Worm (Caenorhabditis elegans) whole organism, L1 larva: ENCODE data around the gene mig-39.

ENCODE experiments used
- C16A3.4 ChIP-seq: fragments of 150-350 bp; optimal IDR thresholded peaks from 2 replicates; lab custom pipeline; 2014; ENCODE audit warnings: missing biosample characterization, missing genetic modification characterization
- F16B12.6 ChIP-seq: fragments of 150-350 bp; optimal IDR thresholded peaks from 2 replicates; lab custom pipeline; 2014; ENCODE audit warnings: missing biosample characterization, missing genetic modification characterization
- aly-2 ChIP-seq: fragments of 150-350 bp; optimal IDR thresholded peaks from 2 replicates; lab custom pipeline; 2014; ENCODE audit warnings: missing biosample characterization, missing genetic modification characterization
- ama-1 ChIP-seq: fragments of 150-350 bp; optimal IDR thresholded peaks from 2 replicates; lab custom pipeline; 2014
- ceh-63 ChIP-seq: fragments of 200-800 bp; sonication (Bioruptor generic); optimal IDR thresholded peaks from 2 replicates; lab custom pipeline; 2018; ENCODE audit warnings: mild to moderate bottlenecking, missing genetic modification characterization, missing compliant biosample characterization
- ces-1 ChIP-seq: fragments of 150-350 bp; optimal IDR thresholded peaks from 2 replicates; lab custom pipeline; 2014; ENCODE audit warnings: missing biosample characterization, missing genetic modification reagents, missing genetic modification characterization
- dpl-1 ChIP-seq, 3 experiments: fragments of 150-350 bp in 2 of 3; sonication (generic microtip) in 1 of 3; optimal IDR thresholded peaks; 2 replicates each; lab custom pipeline; 2014 to 2017; ENCODE audit warnings: missing biosample characterization in 3 of 3, missing genetic modification characterization in 3 of 3, missing genetic modification reagents in 3 of 3
- efl-1 ChIP-seq, 4 experiments: fragments of 150-350 bp; optimal IDR thresholded peaks in 3 of 4; peaks in 1 of 4; 1 replicate in 1 of 4; 2 replicates in 3 of 4; lab custom pipeline; 2014; ENCODE audit warnings: missing biosample characterization in 2 of 4, missing genetic modification characterization in 2 of 4, missing genetic modification reagents in 2 of 4
- egl-13 ChIP-seq: sonication (generic microtip); optimal IDR thresholded peaks from 2 replicates; lab custom pipeline; 2016; ENCODE audit warnings: missing genotype, missing genetic modification reagents, missing genetic modification characterization, missing compliant biosample characterization
- elt-2 ChIP-seq: sonication (generic microtip); optimal IDR thresholded peaks from 2 replicates; lab custom pipeline; 2016; ENCODE audit warnings: missing genetic modification characterization, mild to moderate bottlenecking, inconsistent platforms, missing compliant biosample characterization, missing genetic modification reagents
- elt-3 ChIP-seq, 6 experiments: fragments of 150-350 bp in 1 of 6; sonication (generic microtip); optimal IDR thresholded peaks; 2 replicates each; lab custom pipeline; 2017 to 2018; ENCODE audit warnings: missing biosample characterization in 6 of 6, missing genetic modification characterization in 6 of 6, inconsistent platforms in 1 of 6
- fkh-8 ChIP-seq: sonication (generic microtip); optimal IDR thresholded peaks from 2 replicates; lab custom pipeline; 2016; ENCODE audit warnings: mild to moderate bottlenecking, missing genetic modification characterization, missing compliant biosample characterization
- grh-1 ChIP-seq: fragments of 200-800 bp; sonication (Bioruptor generic); IDR thresholded peaks from 2 replicates; pipeline ENCODE4 v1.3.6; 2022; ENCODE audit warnings: missing genetic modification reagents, missing genetic modification characterization, missing compliant biosample characterization
- hpl-2 ChIP-seq: fragments of 150-350 bp; optimal IDR thresholded peaks from 2 replicates; lab custom pipeline; 2014; ENCODE audit warnings: missing biosample characterization, missing genetic modification reagents, missing genetic modification characterization
- isw-1 ChIP-seq: fragments of 200-800 bp; sonication (Bioruptor generic); IDR thresholded peaks from 2 replicates; pipeline ENCODE4 v1.3.6; 2022; ENCODE audit warnings: missing genetic modification characterization, missing compliant biosample characterization
- lsy-2 ChIP-seq, 2 experiments: fragments of 150-350 bp; optimal IDR thresholded peaks; 2 replicates each; lab custom pipeline; 2014; ENCODE audit warnings: missing biosample characterization in 2 of 2, missing genetic modification characterization in 2 of 2
- mab-9 ChIP-seq: fragments of 200-800 bp; sonication (Bioruptor generic); IDR thresholded peaks from 2 replicates; pipeline ENCODE4 v1.3.6; 2022; ENCODE audit warnings: missing genetic modification reagents, missing genetic modification characterization, missing compliant biosample characterization
- mdl-1 ChIP-seq, 2 experiments: fragments of 150-350 bp; optimal IDR thresholded peaks; 2 replicates each; lab custom pipeline; 2014 to 2017; ENCODE audit warnings: missing biosample characterization in 2 of 2, missing genetic modification characterization in 2 of 2, inconsistent platforms in 1 of 2
- mef-2 ChIP-seq: fragments of 150-350 bp; optimal IDR thresholded peaks from 2 replicates; lab custom pipeline; 2014; ENCODE audit warnings: missing biosample characterization, missing genetic modification characterization
- nhr-12 ChIP-seq: sonication (generic microtip); optimal IDR thresholded peaks from 2 replicates; lab custom pipeline; 2017; ENCODE audit warnings: missing biosample characterization, missing genetic modification characterization
- nhr-20 ChIP-seq: sonication (generic microtip); optimal IDR thresholded peaks from 2 replicates; lab custom pipeline; 2016; ENCODE audit warnings: mild to moderate bottlenecking, missing genetic modification characterization, missing compliant biosample characterization
- nhr-28 ChIP-seq: fragments of 150-350 bp; optimal IDR thresholded peaks from 2 replicates; lab custom pipeline; 2014; ENCODE audit warnings: missing biosample characterization, missing genetic modification characterization
- nhr-71 ChIP-seq: sonication (generic microtip); optimal IDR thresholded peaks from 2 replicates; lab custom pipeline; 2016; ENCODE audit warnings: mild to moderate bottlenecking, missing genetic modification characterization, moderate library complexity, missing compliant biosample characterization
- nhr-76 ChIP-seq: sonication (generic microtip); optimal IDR thresholded peaks from 2 replicates; lab custom pipeline; 2017; ENCODE audit warnings: missing biosample characterization, missing genetic modification characterization
- nhr-77 ChIP-seq: fragments of 150-350 bp; optimal IDR thresholded peaks from 2 replicates; lab custom pipeline; 2014; ENCODE audit warnings: missing biosample characterization, missing genetic modification characterization
- pax-3 ChIP-seq: fragments of 200-800 bp; sonication (Bioruptor generic); optimal IDR thresholded peaks from 2 replicates; lab custom pipeline; 2018; ENCODE audit warnings: mild to moderate bottlenecking, missing genetic modification characterization, moderate library complexity, missing compliant biosample characterization
- pqm-1 ChIP-seq: sonication (generic microtip); optimal IDR thresholded peaks from 3 replicates; lab custom pipeline; 2017; ENCODE audit warnings: missing biosample characterization, missing genetic modification characterization
- rnt-1 ChIP-seq: sonication (generic microtip); optimal IDR thresholded peaks from 2 replicates; lab custom pipeline; 2016; ENCODE audit warnings: mild to moderate bottlenecking, missing genetic modification characterization, moderate library complexity, missing compliant biosample characterization
- sptf-1 ChIP-seq: fragments of 150-350 bp; optimal IDR thresholded peaks from 2 replicates; lab custom pipeline; 2014; ENCODE audit warnings: missing biosample characterization, missing genetic modification characterization
- swsn-7 ChIP-seq: sonication (generic microtip); optimal IDR thresholded peaks from 2 replicates; lab custom pipeline; 2016; ENCODE audit warnings: missing genetic modification characterization, missing compliant biosample characterization
- tbx-2 ChIP-seq: sonication (generic microtip); optimal IDR thresholded peaks from 2 replicates; lab custom pipeline; 2016; ENCODE audit warnings: missing genetic modification characterization, missing compliant biosample characterization
- tlp-1 ChIP-seq: fragments of 150-350 bp; optimal IDR thresholded peaks from 2 replicates; lab custom pipeline; 2014; ENCODE audit warnings: missing biosample characterization, missing genetic modification characterization
- unc-62 ChIP-seq: fragments of 150-350 bp; optimal IDR thresholded peaks from 2 replicates; lab custom pipeline; 2014; ENCODE audit warnings: missing biosample characterization, missing genetic modification reagents, missing genetic modification characterization
- xbp-1 ChIP-seq: sonication (generic microtip); optimal IDR thresholded peaks from 2 replicates; lab custom pipeline; 2016; ENCODE audit warnings: missing genetic modification characterization, missing compliant biosample characterization
- zag-1 ChIP-seq: fragments of 150-350 bp; optimal IDR thresholded peaks from 2 replicates; lab custom pipeline; 2014; ENCODE audit warnings: missing biosample characterization, missing genetic modification characterization
- ztf-11 ChIP-seq, 2 experiments: sonication (generic microtip); optimal IDR thresholded peaks; 2 replicates each; lab custom pipeline; 2016 to 2017; ENCODE audit warnings: missing genetic modification characterization in 2 of 2, missing biosample characterization in 1 of 2, missing compliant biosample characterization in 1 of 2

mig-39 gene

DNA sequence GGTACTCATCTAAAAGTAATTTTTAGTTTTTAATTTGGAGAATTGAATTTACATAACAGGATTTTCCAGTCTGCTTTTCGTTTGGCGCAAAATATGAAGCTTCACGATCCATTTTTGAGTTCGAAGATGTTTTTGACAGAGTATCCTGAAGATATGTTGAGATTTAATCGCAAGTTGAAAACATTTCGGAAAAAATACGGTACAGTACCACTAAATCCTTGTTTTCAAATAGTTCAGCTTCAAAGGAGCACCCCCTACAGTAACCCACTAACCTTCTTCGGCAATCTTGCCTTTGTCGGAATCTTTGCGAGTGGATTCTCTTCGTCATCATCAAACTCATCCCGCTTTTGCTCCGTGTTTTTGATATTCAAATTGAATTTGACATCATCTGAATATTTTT is 52.2 kb downstream of the mig-39 start:
- TF ChIP-seq elt-2 (tag; lab: Kevin White, UChicago): no peak
- TF ChIP-seq unc-62 (GFP tag; lab: Kevin White, UChicago): no peak
- TF ChIP-seq aly-2 (tag; lab: Kevin White, UChicago): peak; percentile 34
- TF ChIP-seq efl-1 (optimal IDR thresholded peaks at IDR 0.05; lab: Kevin White, UChicago): no peak
- TF ChIP-seq efl-1 (GFP tag; optimal IDR thresholded peaks at IDR 0.05 in 1 of 2; lab: Kevin White, UChicago): peak in 1 of 2 experiments; percentile 44
- TF ChIP-seq zag-1: no peak

DNA sequence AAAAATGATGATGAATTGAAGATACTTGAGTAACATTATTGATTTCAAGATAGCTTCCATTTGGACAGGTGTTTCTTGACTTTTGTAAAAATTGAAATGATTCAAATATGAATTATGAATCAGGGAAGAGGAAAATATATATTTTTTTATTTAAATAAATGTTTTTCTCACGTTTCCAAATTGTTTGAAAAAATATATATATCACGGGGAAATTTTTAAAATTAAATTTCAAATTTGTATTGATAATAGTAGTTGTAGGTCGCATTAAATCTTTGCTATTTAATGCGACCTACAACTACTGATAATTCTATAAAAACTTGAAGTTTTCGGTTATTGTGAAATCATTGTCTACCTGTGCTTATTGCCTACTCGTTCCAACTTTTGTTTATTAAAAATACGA is 53.1 kb downstream of the mig-39 start, which contains the start of gene ZC21.8:
Gene ZC21.8 (minus strand): TSS at position 101 of the 400 bp plus-strand sequence.
- TF ChIP-seq mdl-1 (tag; optimal IDR thresholded peaks at IDR 0.05; lab: Kevin White, UChicago) (no peak), hpl-2 (GFP tag; lab: Kevin White, UChicago) (no peak), pqm-1 (tag; lab: Kevin White, UChicago) (no peak), mef-2 (no peak), sptf-1 (no peak), tbx-2 (tag; lab: Kevin White, UChicago) (no peak), ama-1 (lab: Kevin White, UChicago) (no peak), xbp-1 (tag; lab: Kevin White, UChicago) (no peak), isw-1 (GFP tag; lab: Robert Waterston, UW) (no peak), nhr-28 (tag; lab: Kevin White, UChicago) (no peak)

DNA sequence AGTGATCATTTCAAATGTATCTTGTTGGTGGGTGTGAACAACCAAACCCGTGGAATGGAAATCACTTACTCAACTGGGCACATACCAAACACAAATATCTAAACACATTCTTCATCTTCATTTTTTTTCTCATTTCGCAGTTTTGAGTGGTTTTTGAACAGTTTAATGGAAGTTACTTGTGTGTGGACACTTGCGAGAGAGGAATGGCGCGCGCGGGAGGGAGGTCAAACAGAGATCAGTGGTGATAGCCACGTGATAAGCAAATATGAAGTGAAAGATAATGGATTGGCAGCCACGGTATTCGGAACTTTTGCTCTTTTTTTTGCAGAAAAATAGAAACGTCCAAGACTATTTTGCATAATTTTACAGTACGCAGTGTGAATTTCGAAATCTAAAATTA is 53.8 kb downstream of the mig-39 start:
- peak; percentile 52 for TF ChIP-seq tbx-2 (tag; lab: Kevin White, UChicago)
- no peak for TF ChIP-seq tlp-1 (tag; lab: Kevin White, UChicago)
- no peak for TF ChIP-seq unc-62 (GFP tag; lab: Kevin White, UChicago)
- TF ChIP-seq ces-1 (GFP tag; lab: Kevin White, UChicago): no peak
- TF ChIP-seq zag-1: no peak
- TF ChIP-seq nhr-77 (tag; lab: Kevin White, UChicago): peak; percentile 54
- TF ChIP-seq mdl-1 (tag; optimal IDR thresholded peaks at IDR 0.05; lab: Kevin White, UChicago): peak in 1 of 2 experiments; percentile 2
- TF ChIP-seq efl-1 (optimal IDR thresholded peaks at IDR 0.05; lab: Kevin White, UChicago): no peak
- TF ChIP-seq efl-1 (GFP tag; optimal IDR thresholded peaks at IDR 0.05 in 1 of 2; lab: Kevin White, UChicago): peak in 1 of 2 experiments; percentile 82
- no peak for TF ChIP-seq C16A3.4 (tag; lab: Kevin White, UChicago)
- TF ChIP-seq nhr-71 (tag; lab: Kevin White, UChicago): peak; percentile 11
- TF ChIP-seq ztf-11 (tag; optimal IDR thresholded peaks at IDR 0.05; lab: Kevin White, UChicago): no peak

DNA sequence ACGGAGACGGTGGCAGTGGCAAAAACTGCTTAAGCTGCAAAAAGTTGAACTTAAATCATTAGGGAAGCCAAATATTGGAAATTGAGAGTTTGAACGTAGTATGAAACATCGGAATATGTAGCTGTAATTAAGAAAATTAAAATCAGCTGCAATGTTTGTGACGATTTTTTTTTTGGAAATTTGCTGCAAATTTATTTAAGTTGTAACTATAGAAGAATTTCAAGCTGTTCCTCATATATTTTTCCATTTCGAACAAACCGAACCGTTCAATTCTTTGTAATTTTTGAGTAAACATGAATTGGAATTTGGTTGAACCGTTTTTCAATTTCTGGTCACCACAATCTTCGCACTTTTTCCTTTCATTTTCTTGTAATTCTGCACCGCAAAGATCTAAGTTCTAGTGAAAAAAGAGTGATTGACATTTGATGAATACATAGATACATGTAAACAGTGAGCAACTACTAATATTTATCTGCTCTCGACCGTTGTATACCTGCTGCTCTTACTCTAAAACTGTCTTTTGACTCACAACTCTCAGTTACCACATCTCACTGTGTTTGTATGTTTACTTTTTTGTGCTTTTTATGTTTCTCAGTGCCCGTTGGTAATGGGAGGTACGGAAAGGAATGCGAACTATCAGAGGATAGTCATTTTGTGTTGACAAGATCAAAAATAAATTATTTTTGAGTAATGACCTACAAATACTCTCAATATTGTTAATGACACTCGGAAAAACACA is 55.0 kb downstream of the mig-39 start:
- TF ChIP-seq elt-2 (tag; lab: Kevin White, UChicago): no peak
- no peak for TF ChIP-seq nhr-76
- TF ChIP-seq lsy-2 (tag; optimal IDR thresholded peaks at IDR 0.05; lab: Kevin White, UChicago): no peak
- no peak for TF ChIP-seq mab-9 (GFP tag; lab: Robert Waterston, UW)
- no peak for TF ChIP-seq nhr-12 (tag; lab: Kevin White, UChicago)
- TF ChIP-seq zag-1: no peak
- TF ChIP-seq nhr-77 (tag; lab: Kevin White, UChicago): no peak
- no peak for TF ChIP-seq egl-13 (tag; lab: Kevin White, UChicago)
- TF ChIP-seq, all 84 proteins: peak for 0

DNA sequence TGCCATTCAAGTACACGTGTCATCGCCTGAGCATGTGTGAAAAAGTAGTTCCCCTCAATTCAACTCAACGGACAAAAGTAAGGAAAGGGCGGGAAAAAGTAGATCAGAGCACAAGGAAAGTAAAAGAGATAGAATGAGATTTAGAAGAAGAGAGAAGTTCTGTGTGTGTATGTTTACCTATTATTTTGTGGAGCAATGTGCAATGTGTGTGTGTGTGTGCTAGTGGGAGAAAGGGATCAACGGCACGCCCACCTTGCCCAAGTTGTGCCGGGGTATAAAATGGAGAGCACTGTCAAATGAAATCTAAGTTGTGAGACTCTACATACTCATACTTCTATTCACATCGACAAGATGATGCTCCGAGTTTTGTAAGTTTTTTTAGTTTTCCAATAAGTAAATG is 57.9 kb downstream of the mig-39 start, which contains the start of gene idpp-15:
Gene idpp-15 (plus strand): TSS at position 301 of the 400 bp plus-strand sequence.
- TF ChIP-seq nhr-20 (tag; lab: Kevin White, UChicago) (no peak), pax-3 (tag; lab: Kevin White, UChicago) (no peak), lsy-2 (tag; optimal IDR thresholded peaks at IDR 0.05; lab: Kevin White, UChicago) (no peak), C16A3.4 (tag; lab: Kevin White, UChicago) (no peak), F16B12.6 (tag; lab: Kevin White, UChicago) (no peak), rnt-1 (tag; lab: Kevin White, UChicago) (no peak), elt-3 (tag; optimal IDR thresholded peaks at IDR 0.05; lab: Kevin White, UChicago) (no peak), sptf-1 (no peak), fkh-8 (tag; lab: Kevin White, UChicago) (no peak), ceh-63 (no peak), grh-1 (GFP tag; lab: Robert Waterston, UW) (no peak), swsn-7 (tag; lab: Kevin White, UChicago) (no peak), dpl-1 (GFP tag; optimal IDR thresholded peaks at IDR 0.05; lab: Kevin White, UChicago) (no peak)
- TF ChIP-seq, all 84 proteins: peak for 0
